Comparison of ENCODE assay signal across 4 fruit fly cellular contexts in the genomic region with DNA sequence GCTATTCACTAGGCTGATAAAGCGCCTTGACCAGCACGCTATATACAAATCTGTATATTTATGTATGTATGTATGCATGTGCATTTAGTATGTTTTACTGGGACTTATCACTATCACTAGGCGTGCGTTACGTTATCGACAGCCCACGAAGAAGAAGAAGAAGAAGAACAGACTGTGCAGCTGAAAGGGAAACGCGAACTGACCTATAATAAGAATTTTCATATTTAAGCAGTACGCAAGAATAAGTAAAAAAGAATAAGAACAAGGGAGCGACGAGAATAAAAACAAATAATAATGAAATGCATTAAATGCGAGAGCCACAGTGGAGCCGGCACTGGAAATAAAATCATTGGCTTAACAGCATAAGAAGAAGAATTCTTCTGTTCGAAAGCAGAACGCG.
TF ChIP-seq lines count a peak whose summit lies in the region.

No protein-coding gene starts in this region.

- no peak for TF ChIP-seq CTCF in whole organism, embryonic (GFP tag; optimal IDR thresholded peaks at IDR 0.05; lab: Kevin White, UChicago)

TF ChIP-seq in whole organism, adult, 20 proteins besides CTCF, POLR2A, EP300 and RAD21:
- TF ChIP-seq cic (GFP tag; optimal IDR thresholded peaks at IDR 0.05; lab: Kevin White, UChicago) (peak; percentile 61), CG1620 (GFP tag; optimal IDR thresholded peaks at IDR 0.05; lab: Kevin White, UChicago) (no peak)

TF ChIP-seq in whole organism, embryonic, 481 proteins besides CTCF, POLR2A, EP300 and RAD21:
- TF ChIP-seq sens (GFP tag; lab: Kevin White, UChicago) (peak; percentile 60), Blimp-1 (GFP tag; optimal IDR thresholded peaks at IDR 0.05; lab: Kevin White, UChicago) (peak; percentile 66), ems (GFP tag; optimal IDR thresholded peaks at IDR 0.05; lab: Kevin White, UChicago) (no peak), Fer3 (tag; optimal IDR thresholded peaks at IDR 0.05; lab: Kevin White, UChicago) (no peak), CG17385 (GFP tag; optimal IDR thresholded peaks at IDR 0.05; lab: Kevin White, UChicago) (peak; percentile 77), Deaf1 (tag; optimal IDR thresholded peaks at IDR 0.05; lab: Kevin White, UChicago) (no peak), NFAT (GFP tag; IDR thresholded peaks at IDR 0.05; lab: Robert Waterston, UW) (no peak), CG8765 (GFP tag; IDR thresholded peaks at IDR 0.05; lab: Robert Waterston, UW) (no peak), bsh (GFP tag; optimal IDR thresholded peaks at IDR 0.05; lab: Kevin White, UChicago) (peak in 1 of 2 experiments; percentile 16), Pdp1 (GFP tag; optimal IDR thresholded peaks at IDR 0.05; lab: Kevin White, UChicago) (peak in 1 of 2 experiments; percentile 17), dmrt99B (tag; optimal IDR thresholded peaks at IDR 0.05; lab: Kevin White, UChicago) (no peak), nom (GFP tag; optimal IDR thresholded peaks at IDR 0.05; lab: Kevin White, UChicago) (peak; percentile 57), Med (GFP tag; lab: Kevin White, UChicago) (peak; percentile 56), mld (GFP tag; IDR thresholded peaks at IDR 0.05; lab: Robert Waterston, UW; ENCODE audit: partially characterized antibody) (no peak), CG10147 (GFP tag; optimal IDR thresholded peaks at IDR 0.05; lab: Kevin White, UChicago) (no peak), Atf3 (GFP tag; optimal IDR thresholded peaks at IDR 0.05; lab: Kevin White, UChicago) (no peak), CG2199 (GFP tag; IDR thresholded peaks at IDR 0.05; lab: Robert Waterston, UW) (0 out of 3 replicates have a peak, but pooled peaks have one; percentile 16), onecut (GFP tag; IDR thresholded peaks at IDR 0.05; lab: Robert Waterston, UW) (no peak), CG6813 (GFP tag; optimal IDR thresholded peaks at IDR 0.05; lab: Kevin White, UChicago) (no peak), CG31365 (tag; optimal IDR thresholded peaks at IDR 0.05; lab: Kevin White, UChicago) (no peak)

TF ChIP-seq in whole organism, prepupa, 60 proteins besides CTCF, POLR2A, EP300 and RAD21 (continues in another document):
- peak; percentile 34 for TF ChIP-seq CG1621 (tag; optimal IDR thresholded peaks at IDR 0.05; lab: Kevin White, UChicago)
- TF ChIP-seq spab (GFP tag; optimal IDR thresholded peaks at IDR 0.05; lab: Kevin White, UChicago), result peak; percentile 12
- no peak for TF ChIP-seq acj6 (GFP tag; optimal IDR thresholded peaks at IDR 0.05; lab: Kevin White, UChicago)
- TF ChIP-seq fd59A (GFP tag; optimal IDR thresholded peaks at IDR 0.05; lab: Kevin White, UChicago), result no peak
- no peak for TF ChIP-seq CG15336 (GFP tag; IDR thresholded peaks at IDR 0.05; lab: Robert Waterston, UW)
- TF ChIP-seq Met (GFP tag; optimal IDR thresholded peaks at IDR 0.05; lab: Kevin White, UChicago), result no peak
- no peak for TF ChIP-seq vri (GFP tag; optimal IDR thresholded peaks at IDR 0.05; lab: Kevin White, UChicago)
- TF ChIP-seq Sox14 (GFP tag; optimal IDR thresholded peaks at IDR 0.05; lab: Kevin White, UChicago), result peak; percentile 12
- no peak for TF ChIP-seq Hr4 (GFP tag; optimal IDR thresholded peaks at IDR 0.05; lab: Kevin White, UChicago)
- no peak for TF ChIP-seq CG32006 (GFP tag; optimal IDR thresholded peaks at IDR 0.05; lab: Kevin White, UChicago)
- TF ChIP-seq dac (GFP tag; optimal IDR thresholded peaks at IDR 0.05; lab: Kevin White, UChicago), result no peak
- no peak for TF ChIP-seq CG10631 (GFP tag; optimal IDR thresholded peaks at IDR 0.05; lab: Kevin White, UChicago)
- no peak for TF ChIP-seq Sox15 (GFP tag; optimal IDR thresholded peaks at IDR 0.05; lab: Kevin White, UChicago)
- TF ChIP-seq Smox (GFP tag; optimal IDR thresholded peaks at IDR 0.05; lab: Kevin White, UChicago), result no peak
- TF ChIP-seq CG6276 (GFP tag; optimal IDR thresholded peaks at IDR 0.05; lab: Kevin White, UChicago), result no peak
- no peak for TF ChIP-seq Lpt (GFP tag; optimal IDR thresholded peaks at IDR 0.05; lab: Kevin White, UChicago)
- no peak for TF ChIP-seq CG11294 (GFP tag; IDR thresholded peaks at IDR 0.05; lab: Robert Waterston, UW)
- TF ChIP-seq CG4318 (GFP tag; optimal IDR thresholded peaks at IDR 0.05; lab: Kevin White, UChicago), result no peak
- TF ChIP-seq CG8632 (GFP tag; optimal IDR thresholded peaks at IDR 0.05; lab: Kevin White, UChicago), result no peak
- no peak for TF ChIP-seq Eip93F (GFP tag; optimal IDR thresholded peaks at IDR 0.05; lab: Kevin White, UChicago)
- no peak for TF ChIP-seq salr (GFP tag; optimal IDR thresholded peaks at IDR 0.05; lab: Kevin White, UChicago)
- no peak for TF ChIP-seq CG34406 (GFP tag; optimal IDR thresholded peaks at IDR 0.05; lab: Kevin White, UChicago)
- no peak for TF ChIP-seq Eip75B (GFP tag; optimal IDR thresholded peaks at IDR 0.05; lab: Kevin White, UChicago)
- TF ChIP-seq Hr38 (GFP tag; optimal IDR thresholded peaks at IDR 0.05; lab: Kevin White, UChicago), result no peak
- TF ChIP-seq lz (GFP tag; optimal IDR thresholded peaks at IDR 0.05; lab: Kevin White, UChicago), result no peak
- no peak for TF ChIP-seq pdm3 (GFP tag; optimal IDR thresholded peaks at IDR 0.05; lab: Kevin White, UChicago)
- peak; percentile 19 for TF ChIP-seq CG3032 (tag; optimal IDR thresholded peaks at IDR 0.05; lab: Kevin White, UChicago)
- TF ChIP-seq OdsH (GFP tag; optimal IDR thresholded peaks at IDR 0.05; lab: Kevin White, UChicago), result peak; percentile 5
- TF ChIP-seq eg (GFP tag; IDR thresholded peaks at IDR 0.05; lab: Robert Waterston, UW), result peak; percentile 43; the same call in 1 of the 3 replicates
- no peak for TF ChIP-seq fd85E (GFP tag; optimal IDR thresholded peaks at IDR 0.05; lab: Kevin White, UChicago)
- TF ChIP-seq CG6854 (GFP tag; optimal IDR thresholded peaks at IDR 0.05; lab: Kevin White, UChicago), result no peak
- TF ChIP-seq net (GFP tag; optimal IDR thresholded peaks at IDR 0.05; lab: Kevin White, UChicago), result no peak
- TF ChIP-seq CG16779 (tag; optimal IDR thresholded peaks at IDR 0.05; lab: Kevin White, UChicago), result peak; percentile 30
- no peak for TF ChIP-seq CG3919 (GFP tag; optimal IDR thresholded peaks at IDR 0.05; lab: Kevin White, UChicago)
- no peak for TF ChIP-seq topi (GFP tag; optimal IDR thresholded peaks at IDR 0.05; lab: Kevin White, UChicago)

TF ChIP-seq in whole organism, pupa, 21 proteins besides CTCF, POLR2A, EP300 and RAD21:
- TF ChIP-seq CG32121 (GFP tag; IDR thresholded peaks at IDR 0.05; lab: Robert Waterston, UW) (no peak), Snoo (tag; optimal IDR thresholded peaks at IDR 0.05; lab: Kevin White, UChicago) (no peak), CG10348 (GFP tag; IDR thresholded peaks at IDR 0.05; lab: Robert Waterston, UW) (no peak), fd96Ca (GFP tag; IDR thresholded peaks at IDR 0.05; lab: Robert Waterston, UW) (no peak), rn (GFP tag; IDR thresholded peaks at IDR 0.05; lab: Robert Waterston, UW) (no peak), CG12605 (GFP tag; IDR thresholded peaks at IDR 0.05; lab: Robert Waterston, UW) (peak; percentile 36; the same call in 1 of the 2 replicates), CG17806 (tag; optimal IDR thresholded peaks at IDR 0.05; lab: Kevin White, UChicago) (no peak), EcR (GFP tag; optimal IDR thresholded peaks at IDR 0.05; lab: Kevin White, UChicago) (peak; percentile 47), CG14655 (GFP tag; optimal IDR thresholded peaks at IDR 0.05; lab: Kevin White, UChicago) (peak; percentile 32), Pif1B (GFP tag; optimal IDR thresholded peaks at IDR 0.05; lab: Kevin White, UChicago) (no peak), D1 (tag; optimal IDR thresholded peaks at IDR 0.05; lab: Kevin White, UChicago) (no peak), CG13204 (GFP tag; optimal IDR thresholded peaks at IDR 0.05; lab: Kevin White, UChicago) (no peak), CG9948 (tag; optimal IDR thresholded peaks at IDR 0.05; lab: Kevin White, UChicago) (peak; percentile 28), Pif1A (GFP tag; optimal IDR thresholded peaks at IDR 0.05; lab: Kevin White, UChicago) (peak; percentile 24), CG15710 (tag; optimal IDR thresholded peaks at IDR 0.05; lab: Kevin White, UChicago) (peak; percentile 48), CG4496 (GFP tag; IDR thresholded peaks at IDR 0.05; lab: Robert Waterston, UW) (peak; percentile 36; the same call in 1 of the 3 replicates), CG34367 (tag; optimal IDR thresholded peaks at IDR 0.05; lab: Kevin White, UChicago) (peak; percentile 33), CG8301 (tag; optimal IDR thresholded peaks at IDR 0.05; lab: Kevin White, UChicago) (peak; percentile 10), CG8159 (tag; optimal IDR thresholded peaks at IDR 0.05; lab: Kevin White, UChicago) (peak; percentile 28), Ets98B (GFP tag; IDR thresholded peaks at IDR 0.05; lab: Robert Waterston, UW) (peak; percentile 29; the same call in 1 of the 2 replicates), gl (tag; optimal IDR thresholded peaks at IDR 0.05; lab: Kevin White, UChicago) (peak; percentile 61)
